Worm (Caenorhabditis elegans) whole organism, L3 larva: ENCODE measurements around the gene Y53G8B.2.

ENCODE experiments used
- ZK546.5 ChIP-seq: sonication (generic microtip); optimal IDR thresholded peaks from 2 replicates; lab custom pipeline; 2017; ENCODE audit warnings: missing biosample characterization, missing genetic modification characterization
- elt-2 ChIP-seq: sonication (generic microtip); optimal IDR thresholded peaks from 2 replicates; lab custom pipeline; 2016; ENCODE audit warnings: missing genetic modification reagents, mild to moderate bottlenecking, missing genetic modification characterization, missing compliant biosample characterization
- pha-4 ChIP-seq: fragments of 150-350 bp; optimal IDR thresholded peaks from 2 replicates; lab custom pipeline; 2014; ENCODE audit warnings: missing biosample characterization, missing genetic modification reagents, missing genetic modification characterization
- skn-1 ChIP-seq: fragments of 150-350 bp; optimal IDR thresholded peaks from 2 replicates; lab custom pipeline; 2014; ENCODE audit warnings: missing biosample characterization, missing genetic modification characterization
- unc-62 ChIP-seq: fragments of 150-350 bp; sonication (generic microtip); optimal IDR thresholded peaks from 4 replicates; lab custom pipeline; 2014; ENCODE audit warnings: missing biosample characterization, missing genetic modification reagents, missing genetic modification characterization

DNA sequence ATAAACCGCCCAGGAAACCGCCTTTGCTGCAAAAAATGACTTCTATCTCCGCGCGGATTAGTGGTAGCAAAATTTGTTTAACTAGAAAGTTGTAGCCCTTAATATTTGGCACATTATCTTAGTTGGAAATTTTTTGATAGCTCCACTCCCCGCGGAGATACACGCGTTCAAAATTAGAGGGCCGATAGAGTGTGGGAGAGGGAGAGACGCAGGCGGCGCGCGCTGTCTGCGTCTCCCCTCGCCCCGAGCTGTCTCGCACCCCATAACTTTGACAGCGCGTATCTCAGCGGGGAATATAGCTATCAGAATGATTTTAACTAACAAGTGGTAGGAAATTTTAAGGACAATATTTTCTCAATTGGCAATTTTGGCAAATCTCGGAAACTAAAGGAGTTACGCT lies 40.7 kb downstream of the Y53G8B.2 start:
- TF ChIP-seq skn-1 (tag; lab: Kevin White, UChicago), result no peak
- no peak for TF ChIP-seq elt-2 (tag; lab: Kevin White, UChicago)
- no peak for TF ChIP-seq pha-4 (tag; lab: Kevin White, UChicago)
- no peak for TF ChIP-seq ZK546.5 (tag; lab: Kevin White, UChicago)
- TF ChIP-seq unc-62 (GFP tag; lab: Kevin White, UChicago), result no peak
